Fruit fly (Drosophila melanogaster) whole organism, embryonic: ENCODE data around the gene CG4115.
A peak's percentile ranks its signal among the peaks of the same experiment; 100 is the strongest.

ENCODE experiments used
- Bteb2 ChIP-seq: fragments of 200-800 bp; sonication (Bioruptor generic); optimal IDR thresholded peaks from 2 replicates; lab custom pipeline; 2016; ENCODE audit warnings: missing biosample characterization, missing genetic modification characterization
- CG13894 ChIP-seq: fragments of 200-800 bp; sonication (Bioruptor generic); optimal IDR thresholded peaks from 3 replicates; lab custom pipeline; 2018; ENCODE audit warnings: missing biosample characterization, mild to moderate bottlenecking, missing genetic modification characterization, moderate library complexity
- CG14441 ChIP-seq: fragments of 200-800 bp; sonication (Bioruptor generic); IDR thresholded peaks from 2 replicates; pipeline ENCODE4 v1.3.6; 2022; ENCODE audit warnings: missing biosample characterization, missing genetic modification characterization
- CG16815 ChIP-seq: fragments of 200-800 bp; sonication (Bioruptor generic); optimal IDR thresholded peaks from 3 replicates; lab custom pipeline; 2017; ENCODE audit warnings: missing biosample characterization, mild to moderate bottlenecking, missing genetic modification characterization
- CG30403 ChIP-seq: fragments of 200-800 bp; sonication (Bioruptor generic); optimal IDR thresholded peaks from 3 replicates; lab custom pipeline; 2016; ENCODE audit warnings: missing biosample characterization, missing genetic modification characterization
- CG31365 ChIP-seq: fragments of 200-800 bp; sonication (Bioruptor generic); optimal IDR thresholded peaks from 2 replicates; lab custom pipeline; 2018; ENCODE audit warnings: missing biosample characterization, mild to moderate bottlenecking, missing genetic modification characterization
- CG34376 ChIP-seq: fragments of 200-800 bp; sonication (Bioruptor generic); optimal IDR thresholded peaks from 2 replicates; lab custom pipeline; 2018; ENCODE audit warnings: missing biosample characterization, mild to moderate bottlenecking, missing genetic modification characterization
- CG43689 ChIP-seq: fragments of 200-800 bp; sonication (Bioruptor generic); IDR thresholded peaks from 2 replicates; pipeline ENCODE4 v1.3.6; 2022; ENCODE audit warnings: missing biosample characterization, missing genetic modification characterization
- CG4820 ChIP-seq: fragments of 200-800 bp; sonication (Bioruptor generic); optimal IDR thresholded peaks from 3 replicates; lab custom pipeline; 2016; ENCODE audit warnings: missing biosample characterization, missing genetic modification characterization
- CG5245 ChIP-seq: fragments of 200-800 bp; sonication (Bioruptor generic); optimal IDR thresholded peaks from 3 replicates; lab custom pipeline; 2016; ENCODE audit warnings: missing biosample characterization, missing genetic modification characterization
- CG5953 ChIP-seq: fragments of 200-800 bp; sonication (Bioruptor generic); IDR thresholded peaks from 2 replicates; pipeline ENCODE4 v1.3.6; 2022; ENCODE audit warnings: missing biosample characterization, missing genetic modification characterization
- CG8388 ChIP-seq: fragments of 200-800 bp; sonication (Bioruptor generic); optimal IDR thresholded peaks from 2 replicates; lab custom pipeline; 2019; ENCODE audit warnings: missing biosample characterization, mild to moderate bottlenecking, missing genetic modification characterization, moderate library complexity
- CoRest ChIP-seq: fragments of 200-800 bp; sonication (Bioruptor generic); optimal IDR thresholded peaks from 3 replicates; lab custom pipeline; 2018; ENCODE audit warnings: missing biosample characterization, mild to moderate bottlenecking, missing genetic modification characterization, moderate library complexity
- Doc2 ChIP-seq: fragments of 200-800 bp; sonication (Bioruptor generic); IDR thresholded peaks from 2 replicates; pipeline ENCODE4 v1.3.6; 2022; ENCODE audit warnings: missing biosample characterization, missing genetic modification characterization
- Ets65A ChIP-seq: fragments of 200-800 bp; sonication (Bioruptor generic); peaks from one replicate; lab custom pipeline; 2016; ENCODE audit warnings: missing biosample characterization, missing genetic modification characterization
- H15 ChIP-seq: fragments of 200-800 bp; sonication (Bioruptor generic); IDR thresholded peaks from 3 replicates; pipeline ENCODE4 v1.3.6; 2022; ENCODE audit warnings: missing biosample characterization, missing genetic modification characterization
- HLHmδ ChIP-seq: fragments of 200-800 bp; sonication (Bioruptor generic); optimal IDR thresholded peaks from 2 replicates; lab custom pipeline; 2018; ENCODE audit warnings: missing biosample characterization, mild to moderate bottlenecking, missing genetic modification characterization, moderate library complexity
- NC2β ChIP-seq: fragments of 200-800 bp; sonication (Bioruptor generic); optimal IDR thresholded peaks from 2 replicates; lab custom pipeline; 2016; ENCODE audit warnings: missing biosample characterization, missing genetic modification characterization
- NK7.1 ChIP-seq: fragments of 200-800 bp; sonication (Bioruptor generic); optimal IDR thresholded peaks from 3 replicates; lab custom pipeline; 2016; ENCODE audit warnings: missing biosample characterization, missing genetic modification characterization
- Optix ChIP-seq: fragments of 200-800 bp; sonication (Bioruptor generic); IDR thresholded peaks from 3 replicates; pipeline ENCODE4 v1.3.6; 2022; ENCODE audit warnings: missing biosample characterization, missing genetic modification characterization
- Side ChIP-seq: fragments of 200-800 bp; sonication (Bioruptor generic); optimal IDR thresholded peaks from 2 replicates; lab custom pipeline; 2016; ENCODE audit warnings: missing biosample characterization, missing genetic modification characterization
- Trl ChIP-seq, 3 experiments: fragments of >200 bp in 2 of 3; fragments of 200-800 bp in 1 of 3; sonication (Bioruptor generic) in 1 of 3; optimal IDR thresholded peaks; 2 replicates in 1 of 3; 3 replicates in 2 of 3; lab custom pipeline; 2016 to 2017; ENCODE audit warnings: missing biosample characterization in 1 of 3, missing genetic modification characterization in 1 of 3
- al ChIP-seq: fragments of 200-800 bp; sonication (Bioruptor generic); IDR thresholded peaks from 2 replicates; pipeline ENCODE4 v1.3.6; 2022; ENCODE audit warnings: missing biosample characterization, missing genetic modification characterization
- bbx ChIP-seq: fragments of 200-800 bp; sonication (Bioruptor generic); IDR thresholded peaks from 2 replicates; pipeline ENCODE4 v1.3.6; 2022; ENCODE audit warnings: missing biosample characterization, missing genetic modification characterization; ENCODE audit not compliant: partially characterized antibody
- cato ChIP-seq: fragments of 200-800 bp; sonication (Bioruptor generic); optimal IDR thresholded peaks from 2 replicates; lab custom pipeline; 2016; ENCODE audit warnings: missing biosample characterization, missing genetic modification characterization, borderline replicate concordance
- chm ChIP-seq: fragments of 200-800 bp; sonication (Bioruptor generic); IDR thresholded peaks from 2 replicates; pipeline ENCODE4 v1.3.6; 2022; ENCODE audit warnings: missing biosample characterization, missing genetic modification characterization
- corto ChIP-seq: fragments of 200-800 bp; sonication (Bioruptor generic); optimal IDR thresholded peaks from 2 replicates; lab custom pipeline; 2016; ENCODE audit warnings: missing biosample characterization, mild to moderate bottlenecking, missing genetic modification characterization, moderate library complexity
- exex ChIP-seq: fragments of 200-800 bp; sonication (Bioruptor generic); optimal IDR thresholded peaks from 4 replicates; lab custom pipeline; 2018; ENCODE audit warnings: missing biosample characterization, mild to moderate bottlenecking, missing genetic modification characterization, moderate library complexity
- ftz-f1 ChIP-seq: fragments of 200-800 bp; sonication (Bioruptor generic); optimal IDR thresholded peaks from 2 replicates; lab custom pipeline; 2016; ENCODE audit warnings: missing biosample characterization, missing genetic modification characterization
- hbn ChIP-seq: fragments of 200-800 bp; sonication (Bioruptor generic); IDR thresholded peaks from 2 replicates; pipeline ENCODE4 v1.3.6; 2022; ENCODE audit warnings: missing biosample characterization, missing genetic modification characterization; ENCODE audit not compliant: partially characterized antibody
- nom ChIP-seq: fragments of 200-800 bp; sonication (Bioruptor generic); optimal IDR thresholded peaks from 2 replicates; lab custom pipeline; 2017; ENCODE audit warnings: missing biosample characterization, missing genetic modification characterization, mild to moderate bottlenecking, moderate library complexity, missing genetic modification reagents
- odd ChIP-seq: fragments of 200-800 bp; sonication (Bioruptor generic); optimal IDR thresholded peaks from 2 replicates; lab custom pipeline; 2017; ENCODE audit warnings: missing biosample characterization, mild to moderate bottlenecking, missing genetic modification characterization
- p53 ChIP-seq: fragments of 200-800 bp; sonication (Bioruptor generic); optimal IDR thresholded peaks from 2 replicates; lab custom pipeline; 2016; ENCODE audit warnings: missing biosample characterization, missing genetic modification characterization
- phol ChIP-seq: fragments of 200-800 bp; sonication (Bioruptor generic); optimal IDR thresholded peaks from 3 replicates; lab custom pipeline; 2018; ENCODE audit warnings: missing biosample characterization, mild to moderate bottlenecking, missing genetic modification characterization, moderate library complexity
- pita ChIP-seq: fragments of 200-800 bp; sonication (Bioruptor generic); optimal IDR thresholded peaks from 2 replicates; lab custom pipeline; 2017; ENCODE audit warnings: missing biosample characterization, mild to moderate bottlenecking, missing genetic modification characterization
- prd ChIP-seq, 3 experiments: fragments of >200 bp in 2 of 3; fragments of 200-800 bp in 1 of 3; sonication (Bioruptor generic) in 1 of 3; optimal IDR thresholded peaks in 2 of 3; IDR thresholded peaks in 1 of 3; 2 replicates in 2 of 3; 3 replicates in 1 of 3; pipeline versions ENCODE4 v1.3.6 to Lab custom; 2017 to 2022; ENCODE audit warnings: missing biosample characterization in 1 of 3, missing genetic modification characterization in 1 of 3
- row ChIP-seq: fragments of 200-800 bp; sonication (Bioruptor generic); IDR thresholded peaks from 3 replicates; pipeline ENCODE4 v1.3.6; 2022; ENCODE audit warnings: missing biosample characterization, missing genetic modification characterization
- sd ChIP-seq: fragments of 200-800 bp; sonication (Bioruptor generic); optimal IDR thresholded peaks from 3 replicates; lab custom pipeline; 2018; ENCODE audit warnings: missing biosample characterization, mild to moderate bottlenecking, missing genetic modification characterization, moderate library complexity
- sug ChIP-seq: fragments of 200-800 bp; optimal IDR thresholded peaks from 2 replicates; lab custom pipeline; 2019; ENCODE audit warnings: missing biosample characterization, mild to moderate bottlenecking, missing genetic modification characterization, moderate library complexity
- toy ChIP-seq: fragments of 200-800 bp; sonication (Bioruptor generic); IDR thresholded peaks from 2 replicates; pipeline ENCODE4 v1.3.6; 2022; ENCODE audit warnings: missing biosample characterization, missing genetic modification characterization
- yki ChIP-seq: fragments of >200 bp; optimal IDR thresholded peaks from 3 replicates; lab custom pipeline; 2018

CG4115 gene

dm6 chr3R:12370643-12370995 lies 10.8 kb downstream of the CG4115 start (continued):
- TF ChIP-seq CG5953 (GFP tag; lab: Robert Waterston, UW) (no peak), ftz-f1 (no peak), NC2β (GFP tag; lab: Kevin White, UChicago) (no peak), NK7.1 (GFP tag; lab: Kevin White, UChicago) (no peak), CG4820 (GFP tag; lab: Kevin White, UChicago) (no peak), CoRest (no peak), prd (optimal IDR thresholded peaks at IDR 0.05; lab: Kevin White, UChicago) (no peak), prd (GFP tag; IDR thresholded peaks at IDR 0.05; lab: Robert Waterston, UW) (no peak), al (no peak), p53 (GFP tag; lab: Kevin White, UChicago) (no peak), Side (GFP tag; lab: Kevin White, UChicago) (no peak), chm (peak; percentile 27; the same call in 1 of the 2 replicates), Bteb2 (GFP tag; lab: Kevin White, UChicago) (no peak), yki (lab: Kevin White, UChicago) (no peak), CG13894 (tag; lab: Kevin White, UChicago) (peak; percentile 97), sd (tag; lab: Kevin White, UChicago) (peak; percentile 92), CG8388 (GFP tag; lab: Kevin White, UChicago) (no peak), CG16815 (GFP tag; lab: Kevin White, UChicago) (no peak), CG30403 (GFP tag; lab: Kevin White, UChicago) (no peak), phol (no peak), row (GFP tag; lab: Robert Waterston, UW) (no peak), CG43689 (GFP tag; lab: Robert Waterston, UW) (no peak), HLHmδ (no peak), corto (GFP tag; lab: Kevin White, UChicago) (peak; percentile 66), sug (tag; lab: Kevin White, UChicago) (no peak), CG34376 (GFP tag; lab: Kevin White, UChicago) (peak; percentile 66), CG31365 (tag; lab: Kevin White, UChicago) (no peak), Trl (optimal IDR thresholded peaks at IDR 0.05; lab: Kevin White, UChicago) (peak; percentile 53 to 72), Trl (GFP tag; optimal IDR thresholded peaks at IDR 0.05; lab: Kevin White, UChicago) (no peak), Doc2 (no peak), toy (GFP tag; lab: Robert Waterston, UW) (no peak), nom (GFP tag; lab: Kevin White, UChicago) (peak; percentile 59), odd (GFP tag; lab: Kevin White, UChicago) (no peak), CG14441 (GFP tag; lab: Robert Waterston, UW) (no peak), Optix (GFP tag; lab: Robert Waterston, UW) (no peak), pita (GFP tag; lab: Kevin White, UChicago) (no peak), hbn (GFP tag; lab: Robert Waterston, UW) (no peak), cato (GFP tag; lab: Kevin White, UChicago) (no peak)

- TF ChIP-seq exex (peak; percentile 28), bbx (GFP tag; lab: Robert Waterston, UW) (no peak), H15 (GFP tag; lab: Robert Waterston, UW) (peak; percentile 30; the same call in 1 of the 3 replicates), Ets65A (GFP tag; lab: Kevin White, UChicago) (peak; percentile 15), CG5245 (GFP tag; lab: Kevin White, UChicago) (no peak)
- TF ChIP-seq, all 482 proteins: peak for 3
Observed at dm6 chr3R:12371671-12372070, 11.9 kb downstream of the CG4115 start, which contains the start of gene GstD2. TSS of gene GstD2 (plus strand) at chr3R:12371971.
